Fruit fly (Drosophila melanogaster) whole organism, adult: ENCODE data around the gene cno.

ENCODE experiments used
- CG5204 ChIP-seq: fragments of 200-800 bp; sonication (Bioruptor generic); optimal IDR thresholded peaks from 2 replicates; lab custom pipeline; 2016; ENCODE audit warnings: missing biosample characterization, missing genetic modification characterization
- Hr96 ChIP-seq: fragments of 200-800 bp; sonication (Bioruptor generic); optimal IDR thresholded peaks from 2 replicates; lab custom pipeline; 2016; ENCODE audit warnings: missing biosample characterization, missing genetic modification characterization
- bab1 ChIP-seq: fragments of 200-800 bp; sonication (Bioruptor generic); optimal IDR thresholded peaks from 3 replicates; lab custom pipeline; 2019; ENCODE audit warnings: missing biosample characterization, mild to moderate bottlenecking, missing genetic modification characterization, moderate library complexity
- cic ChIP-seq: fragments of 200-800 bp; sonication (Bioruptor generic); optimal IDR thresholded peaks from 2 replicates; lab custom pipeline; 2017; ENCODE audit warnings: missing biosample characterization, mild to moderate bottlenecking, missing genetic modification characterization, moderate library complexity
- kay ChIP-seq: fragments of 200-800 bp; sonication (Bioruptor generic); peaks from one replicate; lab custom pipeline; 2016; ENCODE audit warnings: missing biosample characterization, missing genetic modification characterization, borderline replicate concordance

DNA sequence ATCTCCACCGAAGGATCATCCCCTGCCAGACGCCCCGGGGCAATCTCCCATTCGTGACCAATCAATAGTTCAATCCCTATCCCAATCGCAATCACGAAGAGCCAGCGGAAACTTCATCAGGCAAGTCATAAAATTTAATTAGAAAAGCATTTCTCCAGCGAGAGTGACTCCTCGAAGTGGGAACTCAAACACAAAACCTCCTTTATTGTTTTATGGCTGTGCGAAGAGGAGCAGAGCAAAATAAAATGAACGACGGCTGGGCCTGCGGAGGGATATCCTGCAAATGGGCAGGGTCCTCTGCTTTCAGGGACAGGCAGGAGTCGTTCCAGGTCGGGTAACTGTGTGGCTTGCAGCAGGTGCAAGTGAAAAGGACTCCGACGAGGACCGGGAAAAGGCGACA lies 92.3 kb downstream of the cno start:
- TF ChIP-seq bab1 (no peak), Hr96 (GFP tag; lab: Kevin White, UChicago) (no peak), CG5204 (GFP tag; lab: Kevin White, UChicago) (no peak), cic (GFP tag; lab: Kevin White, UChicago) (no peak), kay (no peak)
